Worm (Caenorhabditis elegans): Measurements from ENCODE around the gene fbxb-21.

DNA sequence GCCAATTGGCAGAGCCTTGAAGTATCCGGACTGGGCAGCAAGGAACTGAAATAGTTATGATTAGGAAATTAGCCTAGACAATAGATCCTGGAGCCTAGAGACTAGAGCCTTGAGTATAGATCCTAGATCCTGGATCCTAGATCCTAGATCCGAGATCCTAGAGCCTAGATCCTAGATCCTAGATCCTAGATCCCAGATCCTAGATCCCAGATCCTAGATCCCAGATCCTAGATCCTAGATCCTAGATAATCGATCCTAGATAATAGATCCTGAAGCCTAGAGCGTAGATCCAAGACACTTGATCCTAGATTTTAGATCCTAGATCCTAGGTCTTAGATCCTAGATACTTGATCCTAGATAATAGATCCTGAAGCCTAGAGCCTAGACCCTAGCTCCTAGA lies 43.7 kb downstream of the fbxb-21 start:
- no peak for TF ChIP-seq F49E8.2 (tag; optimal IDR thresholded peaks at IDR 0.05; ENCODE audit: borderline replicate concordance)
- no peak for TF ChIP-seq lim-7 (GFP tag; IDR thresholded peaks at IDR 0.05)
- no peak for TF ChIP-seq mdl-1 (tag; optimal IDR thresholded peaks at IDR 0.05)
- TF ChIP-seq nhr-28 (tag; optimal IDR thresholded peaks at IDR 0.05), result no peak
- no peak for TF ChIP-seq aly-2 (tag; optimal IDR thresholded peaks at IDR 0.05)

Data from whole organism, L4 larva.